Fruit fly (Drosophila melanogaster) whole organism: ENCODE data around the gene CG46042.

Experiments used
- CG8478 ChIP-seq: fragments of >200 bp; optimal IDR thresholded peaks from 2 replicates; lab custom pipeline; 2018; ENCODE audit warnings: inconsistent platforms
- Dll ChIP-seq: fragments of >200 bp; optimal IDR thresholded peaks from 2 replicates; lab custom pipeline; 2017
- EcR ChIP-seq, 2 experiments: fragments of >200 bp; optimal IDR thresholded peaks; 2 replicates each; lab custom pipeline; 2017; ENCODE audit warnings: missing biosample characterization in 2 of 2, missing genetic modification characterization in 2 of 2, missing genetic modification reagents in 2 of 2
- psq ChIP-seq: fragments of >200 bp; optimal IDR thresholded peaks from 2 replicates; lab custom pipeline; 2017
- usp ChIP-seq: fragments of >200 bp; optimal IDR thresholded peaks from 2 replicates; lab custom pipeline; 2017; ENCODE audit warnings: missing biosample characterization, missing genetic modification characterization, mixed read lengths

DNA sequence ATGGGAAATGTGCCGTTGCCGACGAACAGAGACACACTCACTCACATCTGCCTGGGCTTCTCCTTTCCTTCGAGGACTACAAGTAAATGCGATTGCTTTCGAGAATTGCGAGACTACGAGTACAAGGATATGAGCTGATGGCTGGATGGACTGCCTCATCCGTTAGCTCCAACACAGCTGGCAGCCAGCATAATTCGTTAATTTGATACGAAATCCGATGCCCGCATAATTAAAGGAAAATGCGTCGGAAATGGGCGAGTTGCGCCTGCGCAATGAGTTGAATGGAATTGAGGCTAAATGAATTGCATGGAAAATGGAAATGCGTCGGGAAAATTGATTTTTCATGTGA, 6.5 kb downstream of the CG46042 start:
- TF ChIP-seq EcR (GFP tag; optimal IDR thresholded peaks at IDR 0.05; lab: Kevin White, UChicago) (no peak), usp (no peak), psq (no peak), CG8478 (no peak), Dll (lab: Kevin White, UChicago) (no peak)
